Fruit fly (Drosophila melanogaster): ENCODE measurements around the gene CG7888.

Gene CG7888

DNA sequence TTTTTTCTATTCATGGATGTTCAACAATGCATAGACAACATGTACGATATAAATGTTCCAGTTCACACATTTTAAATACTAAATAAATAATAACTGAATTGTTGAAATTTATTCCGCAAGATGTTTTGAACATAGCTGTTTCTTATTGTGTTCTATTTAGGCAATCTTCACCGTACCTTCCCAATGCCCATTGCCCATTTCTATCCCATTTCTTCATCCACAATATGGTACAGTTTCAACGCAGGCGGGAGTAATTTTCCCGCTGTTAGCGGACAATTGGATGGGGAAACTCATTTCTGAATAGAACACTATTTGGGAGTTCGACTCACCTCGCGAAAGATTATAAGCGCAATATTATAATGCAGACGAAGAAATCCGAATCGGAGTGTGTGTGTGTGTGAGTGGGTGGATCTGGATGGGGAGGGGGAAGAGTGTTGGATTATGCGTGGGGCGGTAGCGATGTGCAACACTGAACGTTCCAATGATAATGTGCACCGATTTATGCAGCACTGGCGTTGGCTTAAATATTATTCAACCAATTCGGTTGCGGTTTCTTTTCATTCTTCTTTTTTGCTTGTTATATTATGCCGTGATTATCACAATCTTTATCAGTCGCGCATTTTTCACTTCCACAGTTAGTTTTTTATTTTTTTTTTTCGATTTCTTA is 38.2 kb downstream of the CG7888 start (continued):
- peak; percentile 30 for TF ChIP-seq CG17359 (tag; optimal IDR thresholded peaks at IDR 0.05)
- peak; percentile 41; the same call in 1 of the 2 replicates for TF ChIP-seq Atf6 (GFP tag; IDR thresholded peaks at IDR 0.05)
- TF ChIP-seq CG6765 (GFP tag; optimal IDR thresholded peaks at IDR 0.05), result no peak
- TF ChIP-seq grau (tag; optimal IDR thresholded peaks at IDR 0.05), result peak; percentile 79
- TF ChIP-seq Sox102F (GFP tag; optimal IDR thresholded peaks at IDR 0.05), result no peak
- TF ChIP-seq Ets65A (GFP tag), result peak; percentile 68
- peak; percentile 13 to 47 for TF ChIP-seq chif (GFP tag; optimal IDR thresholded peaks at IDR 0.05)
- no peak for TF ChIP-seq salm (tag; optimal IDR thresholded peaks at IDR 0.05)
- TF ChIP-seq pnt (GFP tag; optimal IDR thresholded peaks at IDR 0.05), result no peak
- TF ChIP-seq unpg (GFP tag; optimal IDR thresholded peaks at IDR 0.05), result peak; percentile 35
- peak; percentile 12 for TF ChIP-seq CG17802 (tag; optimal IDR thresholded peaks at IDR 0.05)
- TF ChIP-seq scrt (GFP tag; optimal IDR thresholded peaks at IDR 0.05), result no peak
- peak; percentile 32 for TF ChIP-seq CG1603 (tag; optimal IDR thresholded peaks at IDR 0.05)
- peak; percentile 37 for TF ChIP-seq CG16815 (GFP tag; optimal IDR thresholded peaks at IDR 0.05)
- TF ChIP-seq Oaz (GFP tag; IDR thresholded peaks at IDR 0.05), result no peak
- TF ChIP-seq CG12071 (GFP tag; optimal IDR thresholded peaks at IDR 0.05), result no peak
- peak; percentile 34 for TF ChIP-seq Atf-2 (GFP tag; optimal IDR thresholded peaks at IDR 0.05)
- peak; percentile 34 for TF ChIP-seq fu2 (GFP tag; optimal IDR thresholded peaks at IDR 0.05)
- TF ChIP-seq Elba2 (GFP tag; optimal IDR thresholded peaks at IDR 0.05), result peak; percentile 27
- peak; percentile 10 for TF ChIP-seq CG9817 (tag; optimal IDR thresholded peaks at IDR 0.05)
- peak; percentile 18 for TF ChIP-seq CG14710 (tag; optimal IDR thresholded peaks at IDR 0.05)
- peak; percentile 44 for TF ChIP-seq ind (GFP tag; optimal IDR thresholded peaks at IDR 0.05)
- peak; percentile 55 for TF ChIP-seq ash1 (GFP tag; optimal IDR thresholded peaks at IDR 0.05)
- TF ChIP-seq CHES-1-like (GFP tag; optimal IDR thresholded peaks at IDR 0.05), result peak; percentile 63
- peak; percentile 37 for TF ChIP-seq CG10654 (GFP tag; optimal IDR thresholded peaks at IDR 0.05)
- TF ChIP-seq phol (tag; optimal IDR thresholded peaks at IDR 0.05), result no peak
- peak; percentile 51 for TF ChIP-seq zfh2 (GFP tag; optimal IDR thresholded peaks at IDR 0.05)
- TF ChIP-seq lilli (GFP tag; optimal IDR thresholded peaks at IDR 0.05), result peak; percentile 30
- TF ChIP-seq CG8359 (GFP tag; optimal IDR thresholded peaks at IDR 0.05; ENCODE audit: borderline replicate concordance), result no peak
- no peak for TF ChIP-seq CG13424 (tag; optimal IDR thresholded peaks at IDR 0.05)
- peak; percentile 27 for TF ChIP-seq nmo (GFP tag; optimal IDR thresholded peaks at IDR 0.05)
- TF ChIP-seq CG7928 (GFP tag; optimal IDR thresholded peaks at IDR 0.05), result no peak
- no peak for TF ChIP-seq CG2678 (tag; optimal IDR thresholded peaks at IDR 0.05)
- TF ChIP-seq vvl (GFP tag; IDR thresholded peaks at IDR 0.05), result peak; percentile 79
- TF ChIP-seq Rx (GFP tag; IDR thresholded peaks at IDR 0.05), result 0 out of 2 replicates have a peak, but pooled peaks have one; percentile 26
- TF ChIP-seq Doc2 (GFP tag; IDR thresholded peaks at IDR 0.05), result no peak
- TF ChIP-seq CG2202 (tag; optimal IDR thresholded peaks at IDR 0.05), result no peak
- peak; percentile 72 for TF ChIP-seq HLH54F (GFP tag; optimal IDR thresholded peaks at IDR 0.05)
- peak; percentile 31 for TF ChIP-seq CG17829 (tag; optimal IDR thresholded peaks at IDR 0.05)
- TF ChIP-seq Lpt (GFP tag; optimal IDR thresholded peaks at IDR 0.05), result no peak
- no peak for TF ChIP-seq bowl (GFP tag; IDR thresholded peaks at IDR 0.05)
- no peak for TF ChIP-seq CG11560 (tag; IDR thresholded peaks at IDR 0.05)
- peak; percentile 59 for TF ChIP-seq nom (GFP tag; optimal IDR thresholded peaks at IDR 0.05)
- TF ChIP-seq klu (GFP tag; IDR thresholded peaks at IDR 0.05), result 0 out of 2 replicates have a peak, but pooled peaks have one; percentile 40
- peak; percentile 26 for TF ChIP-seq CG5180 (GFP tag; optimal IDR thresholded peaks at IDR 0.05)
- TF ChIP-seq CG10979 (tag; optimal IDR thresholded peaks at IDR 0.05), result peak; percentile 23
- 0 out of 2 replicates have a peak, but pooled peaks have one; percentile 21 for TF ChIP-seq Taf1 (GFP tag; IDR thresholded peaks at IDR 0.05)
- TF ChIP-seq CG16863 (GFP tag; optimal IDR thresholded peaks at IDR 0.05), result peak; percentile 42
- peak; percentile 68 to 74 for TF ChIP-seq dpn (GFP tag; optimal IDR thresholded peaks at IDR 0.05)
- peak; percentile 53 for TF ChIP-seq CG9932 (GFP tag; IDR thresholded peaks at IDR 0.05)

All from whole organism, embryonic.